Worm (Caenorhabditis elegans) whole organism, early embryonic: ENCODE results near the gene srd-63.

ENCODE experiments used
- B0310.2 ChIP-seq: sonication (generic microtip); optimal IDR thresholded peaks from 2 replicates; lab custom pipeline; 2016; ENCODE audit warnings: mild to moderate bottlenecking, missing genetic modification characterization, missing compliant biosample characterization
- hmbx-1 ChIP-seq: sonication (generic microtip); optimal IDR thresholded peaks from 2 replicates; lab custom pipeline; 2016; ENCODE audit warnings: mild to moderate bottlenecking, missing genetic modification characterization, missing compliant biosample characterization
- pes-1 ChIP-seq: fragments of 200-800 bp; sonication (Bioruptor generic); IDR thresholded peaks from 2 replicates; pipeline ENCODE4 v1.3.6; 2022; ENCODE audit warnings: missing genetic modification reagents, missing genetic modification characterization, missing compliant biosample characterization

The srd-63 gene

ce11 chrV:16346406-16347108, 47.1 kb downstream of the srd-63 start, which contains the start of the genes W08G11.5 and W08G11.1:
Gene W08G11.5 (minus strand): TSS chrV:16346506.
Gene W08G11.1 (plus strand): TSS chrV:16347058.
- TF ChIP-seq hmbx-1 (tag; lab: Kevin White, UChicago), result no peak
- TF ChIP-seq pes-1, result no peak
- TF ChIP-seq B0310.2 (tag; lab: Kevin White, UChicago), result no peak
